Worm (Caenorhabditis elegans) whole organism, L4/young adult: Measurements from ENCODE around the gene eif-1.

Source experiments
- W03F9.2 ChIP-seq: fragments of 150-350 bp; optimal IDR thresholded peaks from 2 replicates; lab custom pipeline; 2014; ENCODE audit warnings: missing biosample characterization, missing genetic modification characterization
- dao-5 ChIP-seq: sonication (generic microtip); optimal IDR thresholded peaks from 2 replicates; lab custom pipeline; 2016; ENCODE audit warnings: missing genotype, missing genetic modification characterization, moderate library complexity, missing compliant biosample characterization
- him-1 ChIP-seq: sonication (generic microtip); optimal IDR thresholded peaks from 2 replicates; lab custom pipeline; 2016; ENCODE audit warnings: missing genotype, missing genetic modification reagents, missing genetic modification characterization, missing compliant biosample characterization

DNA sequence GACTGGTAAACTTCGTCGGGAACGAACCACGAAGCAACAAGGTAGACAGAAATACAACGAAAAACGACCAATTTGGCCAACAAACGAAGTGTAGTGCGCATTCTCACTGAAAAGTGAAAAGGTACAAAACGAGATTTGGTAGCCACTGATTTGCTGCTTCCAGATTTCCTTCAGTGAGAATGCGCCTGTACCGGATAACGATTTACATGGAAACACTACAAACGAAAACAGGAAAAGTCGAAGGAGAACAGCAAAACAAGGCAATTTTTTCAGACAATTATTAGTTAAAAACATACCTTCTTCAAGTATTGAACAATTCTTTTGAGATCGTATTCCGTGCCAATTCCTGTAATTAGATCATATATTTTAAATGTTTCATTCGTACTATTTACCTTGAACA lies 403 bp downstream of the eif-1 start, which contains the start of gene pigb-1:
- no peak for TF ChIP-seq W03F9.2 (tag; lab: Kevin White, UChicago)
- TF ChIP-seq dao-5 (tag; lab: Kevin White, UChicago): no peak
- no peak for TF ChIP-seq him-1 (tag; lab: Kevin White, UChicago)
